Fruit fly (Drosophila melanogaster) whole organism, embryonic: ENCODE measurements around the gene CG14684.

ENCODE experiments used
- Abd-B ChIP-seq: fragments of 200-800 bp; sonication (Bioruptor generic); optimal IDR thresholded peaks from 2 replicates; lab custom pipeline; 2018; ENCODE audit warnings: missing biosample characterization, mild to moderate bottlenecking, missing genetic modification characterization, moderate library complexity
- Asciz ChIP-seq: fragments of 200-800 bp; sonication (Bioruptor generic); optimal IDR thresholded peaks from 2 replicates; lab custom pipeline; 2017; ENCODE audit warnings: missing biosample characterization, mild to moderate bottlenecking, missing genetic modification characterization, missing genetic modification reagents
- B-H1 ChIP-seq: fragments of 200-800 bp; sonication (Bioruptor generic); IDR thresholded peaks from 3 replicates; pipeline ENCODE4 v1.3.6; 2022; ENCODE audit warnings: missing biosample characterization, missing genetic modification characterization
- CG10274 ChIP-seq: fragments of 200-800 bp; sonication (Bioruptor generic); optimal IDR thresholded peaks from 3 replicates; lab custom pipeline; 2017; ENCODE audit warnings: missing biosample characterization, mild to moderate bottlenecking, missing genetic modification characterization
- CG12659 ChIP-seq: fragments of 200-800 bp; sonication (Bioruptor generic); optimal IDR thresholded peaks from 3 replicates; lab custom pipeline; 2017; ENCODE audit warnings: mild to moderate bottlenecking, missing biosample characterization, missing genetic modification reagents, missing genetic modification characterization
- CG14441 ChIP-seq: fragments of 200-800 bp; sonication (Bioruptor generic); IDR thresholded peaks from 2 replicates; pipeline ENCODE4 v1.3.6; 2022; ENCODE audit warnings: missing biosample characterization, missing genetic modification characterization
- CG14710 ChIP-seq: fragments of 200-800 bp; sonication (Bioruptor generic); optimal IDR thresholded peaks from 3 replicates; lab custom pipeline; 2019; ENCODE audit warnings: missing biosample characterization, mild to moderate bottlenecking, missing genetic modification characterization, moderate library complexity
- CG18619 ChIP-seq: fragments of 200-800 bp; sonication (Bioruptor generic); optimal IDR thresholded peaks from 3 replicates; lab custom pipeline; 2017; ENCODE audit warnings: missing biosample characterization, mild to moderate bottlenecking, missing genetic modification characterization
- CG2199 ChIP-seq: fragments of 200-800 bp; sonication (Bioruptor generic); IDR thresholded peaks from 3 replicates; pipeline ENCODE4 v1.3.6; 2022; ENCODE audit warnings: missing biosample characterization, missing genetic modification characterization
- CG3065 ChIP-seq: fragments of 200-800 bp; sonication (Bioruptor generic); optimal IDR thresholded peaks from 2 replicates; lab custom pipeline; 2016; ENCODE audit warnings: missing biosample characterization, missing genetic modification characterization
- CG3163 ChIP-seq: fragments of 200-800 bp; sonication (Bioruptor generic); optimal IDR thresholded peaks from 3 replicates; lab custom pipeline; 2016; ENCODE audit warnings: missing biosample characterization, missing genetic modification characterization
- CG33213 ChIP-seq: fragments of 200-800 bp; sonication (Bioruptor generic); optimal IDR thresholded peaks from 3 replicates; lab custom pipeline; 2016; ENCODE audit warnings: missing biosample characterization, missing genetic modification characterization
- CG4282 ChIP-seq: fragments of 200-800 bp; sonication (Bioruptor generic); optimal IDR thresholded peaks from 2 replicates; lab custom pipeline; 2016; ENCODE audit warnings: missing biosample characterization, missing genetic modification characterization
- CG5953 ChIP-seq: fragments of 200-800 bp; sonication (Bioruptor generic); IDR thresholded peaks from 2 replicates; pipeline ENCODE4 v1.3.6; 2022; ENCODE audit warnings: missing biosample characterization, missing genetic modification characterization
- CG6654 ChIP-seq: fragments of 200-800 bp; sonication (Bioruptor generic); optimal IDR thresholded peaks from 2 replicates; lab custom pipeline; 2017; ENCODE audit warnings: missing biosample characterization, mild to moderate bottlenecking, missing genetic modification characterization
- CG6765 ChIP-seq: fragments of 200-800 bp; sonication (Bioruptor generic); optimal IDR thresholded peaks from 3 replicates; lab custom pipeline; 2017; ENCODE audit warnings: missing biosample characterization, mild to moderate bottlenecking, missing genetic modification characterization
- CG7556 ChIP-seq: fragments of 200-800 bp; sonication (Bioruptor generic); optimal IDR thresholded peaks from 2 replicates; lab custom pipeline; 2017; ENCODE audit warnings: missing biosample characterization, mild to moderate bottlenecking, missing genetic modification characterization
- CG7987 ChIP-seq: fragments of 200-800 bp; sonication (Bioruptor generic); optimal IDR thresholded peaks from 2 replicates; lab custom pipeline; 2018; ENCODE audit warnings: missing biosample characterization, mild to moderate bottlenecking, missing genetic modification characterization, moderate library complexity
- CHES-1-like ChIP-seq: fragments of 200-800 bp; sonication (Bioruptor generic); optimal IDR thresholded peaks from 2 replicates; lab custom pipeline; 2016; ENCODE audit warnings: missing biosample characterization, missing genetic modification characterization
- CkIIα-i1 ChIP-seq: fragments of 200-800 bp; sonication (Bioruptor generic); IDR thresholded peaks from 2 replicates; pipeline ENCODE4 v1.3.6; 2022; ENCODE audit warnings: missing biosample characterization, missing genetic modification characterization
- CrebB ChIP-seq: fragments of 200-800 bp; sonication (Bioruptor generic); optimal IDR thresholded peaks from 3 replicates; lab custom pipeline; 2018; ENCODE audit warnings: missing biosample characterization, mild to moderate bottlenecking, missing genetic modification characterization
- Dfd ChIP-seq, 2 experiments: fragments of >200 bp; optimal IDR thresholded peaks; 2 replicates each; lab custom pipeline; 2017; ENCODE audit warnings: missing biosample characterization in 2 of 2, missing genetic modification characterization in 2 of 2
- E2f2 ChIP-seq: fragments of 200-800 bp; sonication (Bioruptor generic); IDR thresholded peaks from 2 replicates; pipeline ENCODE4 v1.3.6; 2022; ENCODE audit warnings: missing biosample characterization, missing genetic modification characterization
- Gsc ChIP-seq: fragments of 200-800 bp; sonication (Bioruptor generic); IDR thresholded peaks from 2 replicates; pipeline ENCODE4 v1.3.6; 2022; ENCODE audit warnings: missing biosample characterization, missing genetic modification characterization
- H2.0 ChIP-seq: fragments of 200-800 bp; sonication (Bioruptor generic); IDR thresholded peaks from 2 replicates; pipeline ENCODE4 v1.3.6; 2022; ENCODE audit warnings: missing biosample characterization, missing genetic modification characterization
- Lim3 ChIP-seq: fragments of 200-800 bp; sonication (Bioruptor generic); IDR thresholded peaks from 2 replicates; pipeline ENCODE4 v1.3.6; 2022; ENCODE audit warnings: missing biosample characterization, missing genetic modification characterization
- Mrtf ChIP-seq: fragments of 200-800 bp; sonication (Bioruptor generic); IDR thresholded peaks from 3 replicates; pipeline ENCODE4 v1.3.6; 2022; ENCODE audit warnings: missing biosample characterization, missing genetic modification characterization
- Nf-YA ChIP-seq: fragments of 200-800 bp; sonication (Bioruptor generic); IDR thresholded peaks from 2 replicates; pipeline ENCODE4 v1.3.6; 2022; ENCODE audit warnings: missing biosample characterization, missing genetic modification characterization
- Stat92E ChIP-seq, 3 experiments: fragments of >200 bp in 2 of 3; fragments of 200-800 bp in 1 of 3; sonication (Bioruptor generic) in 1 of 3; optimal IDR thresholded peaks; 2 replicates each; lab custom pipeline; 2017 to 2019; ENCODE audit warnings: missing biosample characterization in 3 of 3, missing genetic modification characterization in 3 of 3, mild to moderate bottlenecking in 1 of 3, moderate library complexity in 1 of 3
- ab ChIP-seq: fragments of 200-800 bp; sonication (Bioruptor generic); optimal IDR thresholded peaks from 2 replicates; lab custom pipeline; 2016; ENCODE audit warnings: missing biosample characterization, missing genetic modification characterization
- ap ChIP-seq: fragments of 200-800 bp; sonication (Bioruptor generic); IDR thresholded peaks from 2 replicates; pipeline ENCODE4 v1.3.6; 2022; ENCODE audit warnings: missing biosample characterization, missing genetic modification characterization
- bcd ChIP-seq: fragments of 200-800 bp; sonication (Bioruptor generic); optimal IDR thresholded peaks from 2 replicates; lab custom pipeline; 2017; ENCODE audit warnings: missing biosample characterization, mild to moderate bottlenecking, missing genetic modification characterization
- cas ChIP-seq: fragments of 200-800 bp; sonication (Bioruptor generic); IDR thresholded peaks from 2 replicates; pipeline ENCODE4 v1.3.6; 2022; ENCODE audit warnings: missing biosample characterization, missing genetic modification characterization
- caup ChIP-seq: fragments of 200-800 bp; sonication (Bioruptor generic); optimal IDR thresholded peaks from 3 replicates; lab custom pipeline; 2017; ENCODE audit warnings: missing biosample characterization, mild to moderate bottlenecking, missing genetic modification characterization, moderate library complexity; ENCODE audit not compliant: severe bottlenecking
- crc ChIP-seq: fragments of 200-800 bp; sonication (Bioruptor generic); optimal IDR thresholded peaks from 2 replicates; lab custom pipeline; 2016; ENCODE audit warnings: missing biosample characterization, missing genetic modification characterization
- crp ChIP-seq, 2 experiments: fragments of 200-800 bp; sonication (Bioruptor generic); optimal IDR thresholded peaks; 2 replicates in 1 of 2; 3 replicates in 1 of 2; lab custom pipeline; 2017; ENCODE audit warnings: missing biosample characterization in 2 of 2, missing genetic modification characterization in 2 of 2, mild to moderate bottlenecking in 1 of 2, moderate library complexity in 1 of 2
- cwo ChIP-seq: fragments of 200-800 bp; sonication (Bioruptor generic); optimal IDR thresholded peaks from 3 replicates; lab custom pipeline; 2017; ENCODE audit warnings: missing biosample characterization, missing genetic modification characterization, mild to moderate bottlenecking, moderate library complexity, missing genetic modification reagents
- danr ChIP-seq: fragments of 200-800 bp; sonication (Bioruptor generic); IDR thresholded peaks from 2 replicates; pipeline ENCODE4 v1.3.6; 2022; ENCODE audit warnings: missing biosample characterization, missing genetic modification characterization
- en ChIP-seq: fragments of 200-800 bp; sonication (Bioruptor generic); optimal IDR thresholded peaks from 2 replicates; lab custom pipeline; 2016; ENCODE audit warnings: missing biosample characterization, missing genetic modification characterization
- fd102C ChIP-seq: fragments of 200-800 bp; sonication (Bioruptor generic); optimal IDR thresholded peaks from 2 replicates; lab custom pipeline; 2018; ENCODE audit warnings: missing biosample characterization, mild to moderate bottlenecking, missing genetic modification characterization, moderate library complexity
- fu2 ChIP-seq: fragments of 200-800 bp; sonication (Bioruptor generic); optimal IDR thresholded peaks from 2 replicates; lab custom pipeline; 2016; ENCODE audit warnings: missing biosample characterization, missing genetic modification characterization
- gce ChIP-seq: fragments of 200-800 bp; sonication (Bioruptor generic); IDR thresholded peaks from 3 replicates; pipeline ENCODE4 v1.3.6; 2022; ENCODE audit warnings: missing biosample characterization, missing genetic modification characterization
- h ChIP-seq: fragments of >200 bp; optimal IDR thresholded peaks from 2 replicates; lab custom pipeline; 2017
- hb ChIP-seq: fragments of 200-800 bp; sonication (Bioruptor generic); IDR thresholded peaks from 3 replicates; pipeline ENCODE4 v1.3.6; 2022; ENCODE audit warnings: missing biosample characterization, missing genetic modification characterization; ENCODE audit not compliant: partially characterized antibody
- lilli ChIP-seq: fragments of 200-800 bp; sonication (Bioruptor generic); optimal IDR thresholded peaks from 3 replicates; lab custom pipeline; 2016; ENCODE audit warnings: missing biosample characterization, missing genetic modification characterization
- pum ChIP-seq: fragments of 200-800 bp; sonication (Bioruptor generic); optimal IDR thresholded peaks from 2 replicates; lab custom pipeline; 2016; ENCODE audit warnings: missing biosample characterization, missing genetic modification characterization
- ro ChIP-seq: fragments of 200-800 bp; sonication (Bioruptor generic); IDR thresholded peaks from 2 replicates; pipeline ENCODE4 v1.3.6; 2022; ENCODE audit warnings: missing biosample characterization, missing genetic modification characterization
- sens ChIP-seq: fragments of 200-800 bp; sonication (Bioruptor generic); peaks from one replicate; lab custom pipeline; 2016; ENCODE audit warnings: missing biosample characterization, missing genetic modification characterization
- slou ChIP-seq: fragments of 200-800 bp; sonication (Bioruptor generic); optimal IDR thresholded peaks from 3 replicates; lab custom pipeline; 2016; ENCODE audit warnings: missing biosample characterization, missing genetic modification characterization
- zf30C ChIP-seq: fragments of 200-800 bp; sonication (Bioruptor generic); optimal IDR thresholded peaks from 3 replicates; lab custom pipeline; 2018; ENCODE audit warnings: missing biosample characterization, mild to moderate bottlenecking, missing genetic modification characterization
- zfh2 ChIP-seq: fragments of 200-800 bp; sonication (Bioruptor generic); optimal IDR thresholded peaks from 2 replicates; lab custom pipeline; 2016; ENCODE audit warnings: missing biosample characterization, missing genetic modification characterization

Gene CG14684

DNA sequence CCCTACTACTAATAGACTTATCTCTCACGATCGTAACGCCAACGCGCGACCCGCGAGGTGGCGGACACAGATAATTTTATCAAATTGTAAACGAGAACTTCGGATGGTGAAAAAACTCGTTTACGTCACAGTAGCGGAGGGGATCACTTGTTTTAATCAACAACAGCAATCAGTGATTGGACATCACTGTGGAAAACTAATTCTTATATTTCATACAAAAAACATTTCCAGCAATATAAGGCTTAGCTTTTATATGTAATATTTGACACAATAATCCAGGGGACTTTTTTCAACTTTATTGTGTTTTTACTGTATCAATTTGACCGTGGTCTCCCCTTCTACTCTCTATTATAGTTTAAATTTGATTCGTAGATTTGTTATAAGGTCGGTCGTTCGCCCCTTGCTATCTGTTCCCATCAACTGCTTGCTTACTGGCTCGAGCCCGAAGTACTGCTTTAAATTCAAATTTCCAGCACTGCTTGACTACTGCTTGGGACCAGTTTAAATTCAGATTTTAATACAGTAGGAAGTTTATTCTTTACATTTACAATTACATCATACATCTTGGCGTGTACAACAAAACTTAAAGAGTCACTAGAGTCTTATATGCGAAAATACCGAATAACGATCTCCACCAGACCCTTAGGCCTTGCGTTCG, 29.4 kb upstream of the CG14684 start, which contains the start of gene CG6465 (continued):
- TF ChIP-seq H2.0 (GFP tag; lab: Robert Waterston, UW) (no peak), CG6765 (GFP tag; lab: Kevin White, UChicago) (no peak), crc (GFP tag; lab: Kevin White, UChicago) (peak; percentile 4), gce (GFP tag; lab: Robert Waterston, UW) (peak; percentile 46; the same call in 1 of the 3 replicates), cwo (GFP tag; lab: Kevin White, UChicago) (no peak), CG3065 (no peak), Nf-YA (GFP tag; lab: Robert Waterston, UW) (no peak), ro (GFP tag; lab: Robert Waterston, UW) (no peak), hb (GFP tag; lab: Robert Waterston, UW) (no peak), Gsc (GFP tag; lab: Robert Waterston, UW) (no peak), CkIIα-i1 (no peak), h (lab: Kevin White, UChicago) (no peak), CG14710 (tag; lab: Kevin White, UChicago) (peak; percentile 4), E2f2 (peak; percentile 47; the same call in 1 of the 2 replicates), fu2 (GFP tag; lab: Kevin White, UChicago) (no peak), Abd-B (peak; percentile 57), CG33213 (GFP tag; lab: Kevin White, UChicago) (peak; percentile 37), Lim3 (no peak), CG7556 (GFP tag; lab: Kevin White, UChicago) (no peak), CG14441 (GFP tag; lab: Robert Waterston, UW) (no peak), fd102C (GFP tag; lab: Kevin White, UChicago) (no peak), Dfd (GFP tag; optimal IDR thresholded peaks at IDR 0.05; lab: Kevin White, UChicago) (peak in 1 of 2 experiments; percentile 95), slou (no peak), crp (GFP tag; optimal IDR thresholded peaks at IDR 0.05; lab: Kevin White, UChicago) (no peak), CG2199 (GFP tag; lab: Robert Waterston, UW) (peak; percentile 93), CHES-1-like (no peak), CG3163 (GFP tag; lab: Kevin White, UChicago) (peak; percentile 8), cas (GFP tag; lab: Robert Waterston, UW) (no peak), B-H1 (GFP tag; lab: Robert Waterston, UW) (no peak), bcd (GFP tag; lab: Kevin White, UChicago) (peak; percentile 2), CG12659 (GFP tag; lab: Kevin White, UChicago) (peak; percentile 8), Asciz (GFP tag; lab: Kevin White, UChicago) (peak; percentile 12), ap (GFP tag; lab: Robert Waterston, UW) (no peak), en (GFP tag; lab: Kevin White, UChicago) (no peak), CrebB (no peak), Stat92E (GFP tag; optimal IDR thresholded peaks at IDR 0.05; lab: Kevin White, UChicago) (no peak), ab (no peak), danr (GFP tag; lab: Robert Waterston, UW) (no peak), lilli (GFP tag; lab: Kevin White, UChicago) (no peak), CG18619 (GFP tag; lab: Kevin White, UChicago) (no peak), sens (GFP tag; lab: Kevin White, UChicago) (peak; percentile 79), CG10274 (peak; percentile 32), caup (GFP tag; lab: Kevin White, UChicago) (peak; percentile 19), zf30C (no peak), Mrtf (GFP tag; lab: Robert Waterston, UW) (no peak), CG5953 (GFP tag; lab: Robert Waterston, UW) (no peak), CG6654 (GFP tag; lab: Kevin White, UChicago) (no peak), pum (GFP tag; lab: Kevin White, UChicago) (no peak), CG7987 (GFP tag; lab: Kevin White, UChicago) (peak; percentile 6), zfh2 (GFP tag; lab: Kevin White, UChicago) (no peak), CG4282 (GFP tag; lab: Kevin White, UChicago) (peak; percentile 29)
